Fruit fly (Drosophila melanogaster) Kc167 (cell line): ENCODE results near the gene CG17294.

Source experiments
- Myc ChIP-seq: fragments of >200 bp; optimal IDR thresholded peaks from 2 replicates; lab custom pipeline; 2017; ENCODE audit warnings: missing external identifiers
- Sin3A ChIP-seq: fragments of >200 bp; optimal IDR thresholded peaks from 2 replicates; lab custom pipeline; 2018; ENCODE audit warnings: missing external identifiers
- insv ChIP-seq: fragments of >200 bp; optimal IDR thresholded peaks from 3 replicates; lab custom pipeline; 2018; ENCODE audit warnings: missing external identifiers
- psq ChIP-seq: fragments of >200 bp; optimal IDR thresholded peaks from 2 replicates; lab custom pipeline; 2017; ENCODE audit warnings: missing external identifiers
- ttk ChIP-seq: sonication (Bioruptor generic); optimal IDR thresholded peaks from 2 replicates; lab custom pipeline; 2017; ENCODE audit warnings: missing external identifiers

DNA sequence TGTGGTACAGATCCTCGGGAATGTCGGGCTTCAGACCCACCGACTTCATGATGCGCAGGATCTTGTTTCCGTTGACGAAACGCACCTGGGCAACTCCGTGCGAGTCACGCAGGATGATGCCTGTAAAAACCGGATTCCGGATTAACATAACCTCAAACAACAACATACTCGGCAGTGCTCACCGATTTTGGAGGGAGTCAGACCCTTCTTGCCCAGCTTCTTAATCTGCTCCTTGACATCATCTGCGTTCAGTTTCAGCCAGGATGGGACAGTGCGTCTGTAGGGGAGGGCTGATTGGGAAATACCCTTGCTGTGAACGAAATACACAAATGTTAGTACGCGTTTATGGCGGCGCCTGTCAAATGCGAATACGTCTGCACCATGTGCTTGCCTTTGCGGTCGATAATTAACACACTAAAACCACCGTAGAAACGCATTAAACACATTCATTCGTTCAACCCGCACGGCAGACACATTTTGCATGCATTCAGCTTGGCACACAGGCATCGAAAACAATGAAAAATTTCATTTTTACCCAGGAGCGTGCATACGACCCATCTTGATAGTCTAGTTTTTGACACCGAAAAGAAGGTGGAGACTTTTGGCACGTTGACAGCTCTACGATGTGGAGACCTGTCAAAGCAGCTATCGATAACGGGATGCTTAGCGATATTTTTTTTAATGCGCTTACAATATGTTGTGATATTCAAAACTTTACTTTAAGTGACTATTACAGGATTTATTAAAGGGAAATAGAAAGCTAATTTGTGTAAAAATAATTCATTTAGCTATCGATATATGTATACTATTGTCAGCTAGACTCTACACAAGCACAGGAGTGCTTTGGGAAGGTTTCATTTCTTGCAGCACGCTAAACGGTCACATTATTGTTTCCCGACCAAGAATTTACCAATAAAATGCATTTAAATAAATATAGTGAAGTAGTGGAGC lies 12.6 kb upstream of the CG17294 start, which contains the start of the genes RpS13 and CSN8:
- TF ChIP-seq Sin3A (lab: Kevin White, UChicago) (no peak), Myc (lab: Kevin White, UChicago) (no peak), insv (lab: Kevin White, UChicago) (no peak), psq (lab: Kevin White, UChicago) (no peak), ttk (lab: Kevin White, UChicago) (no peak)
